Worm (Caenorhabditis elegans) whole organism, L2 larva: ENCODE data around the gene F15B9.11.

Source experiments
- C34F6.9 ChIP-seq: fragments of 150-350 bp; optimal IDR thresholded peaks from 2 replicates; lab custom pipeline; 2014; ENCODE audit warnings: missing biosample characterization, missing genetic modification characterization
- F13H6.1 ChIP-seq: sonication (generic microtip); optimal IDR thresholded peaks from 2 replicates; lab custom pipeline; 2016; ENCODE audit warnings: missing genetic modification characterization, missing compliant biosample characterization
- R02D3.7 ChIP-seq: fragments of 150-350 bp; optimal IDR thresholded peaks from 2 replicates; lab custom pipeline; 2014; ENCODE audit warnings: missing biosample characterization, missing genetic modification characterization
- Y55F3AM.14 ChIP-seq: fragments of 200-800 bp; sonication (Bioruptor generic); optimal IDR thresholded peaks from 2 replicates; lab custom pipeline; 2018; ENCODE audit warnings: mild to moderate bottlenecking, missing genetic modification characterization, missing compliant biosample characterization
- ZK546.5 ChIP-seq: sonication (generic microtip); optimal IDR thresholded peaks from 2 replicates; lab custom pipeline; 2017; ENCODE audit warnings: missing biosample characterization, missing genetic modification characterization
- aly-2 ChIP-seq: fragments of 150-350 bp; optimal IDR thresholded peaks from 2 replicates; lab custom pipeline; 2014; ENCODE audit warnings: missing biosample characterization, missing genetic modification characterization
- ama-1 ChIP-seq: fragments of 150-350 bp; optimal IDR thresholded peaks from 2 replicates; lab custom pipeline; 2018; ENCODE audit warnings: inconsistent platforms
- ceh-16 ChIP-seq: fragments of 150-350 bp; optimal IDR thresholded peaks from 2 replicates; lab custom pipeline; 2014; ENCODE audit warnings: missing biosample characterization, missing genetic modification characterization
- ceh-82 ChIP-seq: fragments of 150-350 bp; optimal IDR thresholded peaks from 2 replicates; lab custom pipeline; 2014; ENCODE audit warnings: missing biosample characterization, missing genetic modification characterization
- crh-2 ChIP-seq: sonication (generic microtip); optimal IDR thresholded peaks from 2 replicates; lab custom pipeline; 2017; ENCODE audit warnings: missing biosample characterization, missing genetic modification characterization
- dmd-4 ChIP-seq: sonication (generic microtip); optimal IDR thresholded peaks from 2 replicates; lab custom pipeline; 2017; ENCODE audit warnings: missing biosample characterization, missing genetic modification characterization
- egl-27 ChIP-seq: sonication (generic microtip); optimal IDR thresholded peaks from 3 replicates; lab custom pipeline; 2017; ENCODE audit warnings: missing biosample characterization, missing genetic modification reagents, missing genetic modification characterization
- elt-3 ChIP-seq: sonication (generic microtip); optimal IDR thresholded peaks from 2 replicates; lab custom pipeline; 2017; ENCODE audit warnings: missing biosample characterization, missing genetic modification characterization
- fos-1 ChIP-seq: fragments of 150-350 bp; optimal IDR thresholded peaks from 2 replicates; lab custom pipeline; 2014; ENCODE audit warnings: missing biosample characterization, missing genetic modification characterization
- lin-11 ChIP-seq: fragments of 150-350 bp; sonication (generic microtip); optimal IDR thresholded peaks from 2 replicates; lab custom pipeline; 2014; ENCODE audit warnings: missing biosample characterization, missing genetic modification characterization, inconsistent platforms, mixed read lengths
- lin-13 ChIP-seq: fragments of 150-350 bp; optimal IDR thresholded peaks from 2 replicates; lab custom pipeline; 2014; ENCODE audit warnings: missing biosample characterization, missing genetic modification reagents, missing genetic modification characterization
- lin-39 ChIP-seq: fragments of 150-350 bp; optimal IDR thresholded peaks from 2 replicates; lab custom pipeline; 2014; ENCODE audit warnings: missing biosample characterization, missing genetic modification reagents, missing genetic modification characterization
- lsy-2 ChIP-seq, 2 experiments: fragments of 150-350 bp in 1 of 2; sonication (generic microtip) in 1 of 2; optimal IDR thresholded peaks; 2 replicates each; lab custom pipeline; 2014 to 2017; ENCODE audit warnings: missing biosample characterization in 2 of 2, missing genetic modification characterization in 2 of 2
- mab-5 ChIP-seq: fragments of 150-350 bp; optimal IDR thresholded peaks from 2 replicates; lab custom pipeline; 2014; ENCODE audit warnings: missing biosample characterization, missing genetic modification characterization
- mbf-1 ChIP-seq: sonication (generic microtip); optimal IDR thresholded peaks from 2 replicates; lab custom pipeline; 2017; ENCODE audit warnings: missing biosample characterization, missing genetic modification characterization
- mdl-1 ChIP-seq, 2 experiments: fragments of 150-350 bp in 1 of 2; sonication (generic microtip) in 1 of 2; optimal IDR thresholded peaks; 2 replicates each; lab custom pipeline; 2017; ENCODE audit warnings: missing biosample characterization in 2 of 2, missing genetic modification characterization in 2 of 2
- nhr-11 ChIP-seq: fragments of 150-350 bp; optimal IDR thresholded peaks from 2 replicates; lab custom pipeline; 2014; ENCODE audit warnings: missing biosample characterization, missing genetic modification characterization
- nhr-129 ChIP-seq: fragments of 150-350 bp; optimal IDR thresholded peaks from 2 replicates; lab custom pipeline; 2014; ENCODE audit warnings: missing biosample characterization, missing genetic modification characterization
- nhr-21 ChIP-seq: fragments of 150-350 bp; optimal IDR thresholded peaks from 2 replicates; lab custom pipeline; 2014; ENCODE audit warnings: missing biosample characterization, missing genetic modification characterization
- nhr-23 ChIP-seq: fragments of 150-350 bp; optimal IDR thresholded peaks from 2 replicates; lab custom pipeline; 2014; ENCODE audit warnings: missing biosample characterization, missing genetic modification reagents, missing genetic modification characterization
- nhr-237 ChIP-seq: fragments of 150-350 bp; optimal IDR thresholded peaks from 2 replicates; lab custom pipeline; 2014; ENCODE audit warnings: missing biosample characterization, missing genetic modification characterization
- nhr-25 ChIP-seq: fragments of 150-350 bp; sonication (generic microtip); optimal IDR thresholded peaks from 3 replicates; lab custom pipeline; 2014; ENCODE audit warnings: missing biosample characterization, missing genetic modification characterization
- nhr-6 ChIP-seq: fragments of 150-350 bp; optimal IDR thresholded peaks from 2 replicates; lab custom pipeline; 2014; ENCODE audit warnings: missing biosample characterization, missing genetic modification characterization
- nhr-77 ChIP-seq: fragments of 150-350 bp; optimal IDR thresholded peaks from 2 replicates; lab custom pipeline; 2014; ENCODE audit warnings: missing biosample characterization, missing genetic modification characterization
- peb-1 ChIP-seq: fragments of 150-350 bp; optimal IDR thresholded peaks from 2 replicates; lab custom pipeline; 2014; ENCODE audit warnings: missing biosample characterization, missing genetic modification characterization
- sem-4 ChIP-seq: fragments of 150-350 bp; optimal IDR thresholded peaks from 2 replicates; lab custom pipeline; 2014; ENCODE audit warnings: missing biosample characterization, missing genetic modification reagents, missing genetic modification characterization
- skn-1 ChIP-seq: sonication (generic microtip); optimal IDR thresholded peaks from 2 replicates; lab custom pipeline; 2017; ENCODE audit warnings: missing biosample characterization, missing genetic modification characterization
- sma-3 ChIP-seq: sonication (generic microtip); optimal IDR thresholded peaks from 2 replicates; lab custom pipeline; 2016; ENCODE audit warnings: missing genetic modification reagents, missing genetic modification characterization, missing compliant biosample characterization
- sma-9 ChIP-seq, 2 experiments: fragments of 150-350 bp in 1 of 2; sonication (generic microtip) in 1 of 2; optimal IDR thresholded peaks; 2 replicates each; lab custom pipeline; 2014 to 2016; ENCODE audit warnings: missing genetic modification characterization in 2 of 2, mild to moderate bottlenecking in 1 of 2, missing biosample characterization in 1 of 2, missing compliant biosample characterization in 1 of 2, missing genetic modification reagents in 1 of 2, moderate library complexity in 1 of 2
- snpc-4 ChIP-seq: fragments of 150-350 bp; optimal IDR thresholded peaks from 2 replicates; lab custom pipeline; 2014; ENCODE audit warnings: missing biosample characterization, missing genetic modification characterization
- unc-39 ChIP-seq: fragments of 150-350 bp; optimal IDR thresholded peaks from 2 replicates; lab custom pipeline; 2014; ENCODE audit warnings: missing biosample characterization, missing genetic modification characterization
- unc-55 ChIP-seq: fragments of 150-350 bp; sonication (generic microtip); optimal IDR thresholded peaks from 3 replicates; lab custom pipeline; 2014; ENCODE audit warnings: missing biosample characterization, missing genetic modification reagents, missing genetic modification characterization
- zag-1 ChIP-seq: fragments of 150-350 bp; optimal IDR thresholded peaks from 2 replicates; lab custom pipeline; 2014; ENCODE audit warnings: missing biosample characterization, missing genetic modification characterization
- ztf-1 ChIP-seq: fragments of 200-800 bp; sonication (Bioruptor generic); conservative IDR thresholded peaks from 2 replicates; pipeline ENCODE4 v1.3.6; 2022; ENCODE audit warnings: missing genetic modification characterization, missing compliant biosample characterization
- ztf-11 ChIP-seq: sonication (generic microtip); optimal IDR thresholded peaks from 2 replicates; lab custom pipeline; 2017; ENCODE audit warnings: missing biosample characterization, missing genetic modification characterization
- ztf-4 ChIP-seq: fragments of 150-350 bp; optimal IDR thresholded peaks from 2 replicates; lab custom pipeline; 2014; ENCODE audit warnings: missing biosample characterization, missing genetic modification characterization

Gene F15B9.11

ce11 chrV:13009271-13009670 lies 16.6 kb upstream of the F15B9.11 start:
- TF ChIP-seq ceh-16 (tag; lab: Kevin White, UChicago) (no peak), ceh-82 (no peak), mbf-1 (tag; lab: Kevin White, UChicago) (no peak), snpc-4 (tag; lab: Kevin White, UChicago) (no peak), fos-1 (tag; lab: Kevin White, UChicago) (no peak)

ce11 chrV:13008825-13009224 lies 16.1 kb upstream of the F15B9.11 start, which contains the start of gene F15B9.10:
Gene F15B9.10, minus strand, starts transcription at chrV:13008925.
- TF ChIP-seq lin-11 (tag; lab: Kevin White, UChicago) (no peak), nhr-237 (tag; lab: Kevin White, UChicago) (no peak), C34F6.9 (tag; lab: Kevin White, UChicago) (no peak), nhr-11 (tag; lab: Kevin White, UChicago) (no peak), elt-3 (tag; lab: Kevin White, UChicago) (no peak), peb-1 (tag; lab: Kevin White, UChicago) (no peak), lin-13 (GFP tag; lab: Kevin White, UChicago) (no peak), zag-1 (tag; lab: Kevin White, UChicago) (no peak), sem-4 (tag; lab: Kevin White, UChicago) (no peak), lsy-2 (tag; optimal IDR thresholded peaks at IDR 0.05; lab: Kevin White, UChicago) (no peak), lin-39 (tag; lab: Kevin White, UChicago) (no peak), ceh-16 (tag; lab: Kevin White, UChicago) (no peak), ztf-1 (GFP tag; lab: Robert Waterston, UW) (no peak), ceh-82 (no peak), aly-2 (tag; lab: Kevin White, UChicago) (no peak), skn-1 (tag; lab: Kevin White, UChicago) (no peak), nhr-77 (no peak)

ce11 chrV:13006754-13007153 lies 14.1 kb upstream of the F15B9.11 start:
- TF ChIP-seq nhr-25 (tag; lab: Kevin White, UChicago): no peak
- no peak for TF ChIP-seq skn-1 (tag; lab: Kevin White, UChicago)
- TF ChIP-seq nhr-129 (tag; lab: Kevin White, UChicago): no peak
- TF ChIP-seq unc-55: no peak
- TF ChIP-seq lsy-2 (tag; optimal IDR thresholded peaks at IDR 0.05; lab: Kevin White, UChicago): no peak
- no peak for TF ChIP-seq sma-9 (GFP tag; optimal IDR thresholded peaks at IDR 0.05; lab: Kevin White, UChicago)
- TF ChIP-seq sma-9 (tag; optimal IDR thresholded peaks at IDR 0.05; lab: Kevin White, UChicago): no peak
- TF ChIP-seq ztf-11 (tag; lab: Kevin White, UChicago): no peak
- TF ChIP-seq nhr-23 (tag; lab: Kevin White, UChicago): no peak
- no peak for TF ChIP-seq mbf-1 (tag; lab: Kevin White, UChicago)
- no peak for TF ChIP-seq lin-13 (GFP tag; lab: Kevin White, UChicago)
- no peak for TF ChIP-seq R02D3.7 (tag; lab: Kevin White, UChicago)
- TF ChIP-seq mab-5 (tag; lab: Kevin White, UChicago): no peak
- TF ChIP-seq dmd-4: no peak
- TF ChIP-seq ztf-1 (GFP tag; lab: Robert Waterston, UW): no peak

- TF ChIP-seq lin-11 (tag; lab: Kevin White, UChicago): no peak
Measured at ce11 chrV:13004374-13004773, 11.7 kb upstream of the F15B9.11 start.

ce11 chrV:13003378-13003777 lies 10.7 kb upstream of the F15B9.11 start:
- TF ChIP-seq lin-39 (tag; lab: Kevin White, UChicago) (no peak), C34F6.9 (tag; lab: Kevin White, UChicago) (peak; percentile 57), ceh-16 (tag; lab: Kevin White, UChicago) (peak; percentile 44), egl-27 (peak; percentile 58), ztf-4 (tag; lab: Kevin White, UChicago) (no peak), nhr-77 (no peak), Y55F3AM.14 (GFP tag; lab: Kevin White, UChicago) (peak; percentile 1), sma-9 (GFP tag; optimal IDR thresholded peaks at IDR 0.05; lab: Kevin White, UChicago) (peak; percentile 74), sma-9 (tag; optimal IDR thresholded peaks at IDR 0.05; lab: Kevin White, UChicago) (no peak), F13H6.1 (peak; percentile 70), unc-39 (tag; lab: Kevin White, UChicago) (no peak), nhr-25 (tag; lab: Kevin White, UChicago) (peak; percentile 46), zag-1 (tag; lab: Kevin White, UChicago) (peak; percentile 13), nhr-129 (tag; lab: Kevin White, UChicago) (peak; percentile 93), lin-11 (tag; lab: Kevin White, UChicago) (peak; percentile 52), lsy-2 (tag; optimal IDR thresholded peaks at IDR 0.05; lab: Kevin White, UChicago) (peak; percentile 52 to 63), lin-13 (GFP tag; lab: Kevin White, UChicago) (no peak), nhr-21 (peak; percentile 57), snpc-4 (tag; lab: Kevin White, UChicago) (peak; percentile 6), nhr-23 (tag; lab: Kevin White, UChicago) (no peak), ceh-82 (no peak), crh-2 (tag; lab: Kevin White, UChicago) (peak; percentile 74), ZK546.5 (tag; lab: Kevin White, UChicago) (no peak), nhr-6 (tag; lab: Kevin White, UChicago) (no peak), fos-1 (tag; lab: Kevin White, UChicago) (peak; percentile 51), mbf-1 (tag; lab: Kevin White, UChicago) (no peak), ama-1 (no peak), mdl-1 (tag; optimal IDR thresholded peaks at IDR 0.05; lab: Kevin White, UChicago) (peak in 1 of 2 experiments; percentile 5), dmd-4 (no peak), sma-3 (GFP tag; lab: Kevin White, UChicago) (peak; percentile 71), unc-55 (peak; percentile 67)
